Worm (Caenorhabditis elegans): Measurements from ENCODE around the gene fil-1.

DNA sequence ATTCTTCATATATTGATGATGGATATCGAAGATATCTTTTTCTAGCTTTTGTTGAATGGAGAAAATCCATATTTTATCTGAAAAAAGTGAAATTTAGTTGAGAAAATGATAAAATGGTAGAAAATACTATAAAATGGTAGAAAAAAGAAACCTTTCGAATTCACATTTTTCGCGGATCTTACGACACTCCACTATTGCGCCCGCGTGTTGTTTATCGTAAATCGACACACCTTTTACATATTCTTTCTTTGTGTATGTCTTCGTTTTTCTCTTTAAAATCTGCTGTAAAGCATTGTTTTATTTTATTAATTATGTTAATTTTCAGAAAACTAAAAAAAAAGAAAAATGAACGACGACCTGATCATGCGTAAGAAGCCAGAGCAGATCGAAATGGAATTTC lies 2.8 kb upstream of the fil-1 start, which contains the start of the genes cdt-2 and T01C3.2:
- TF ChIP-seq zag-1 (tag; optimal IDR thresholded peaks at IDR 0.05), result no peak
- TF ChIP-seq unc-39 (tag; optimal IDR thresholded peaks at IDR 0.05), result no peak

All from whole organism, L2 larva.